Worm (Caenorhabditis elegans): ENCODE measurements around the gene C04F5.2.
"Not testable (repeated sequence)": the region's sequence is repeated elsewhere in the genome, so short reads cannot be mapped to it uniquely, and the experiment has no call there.

Gene C04F5.2

ce11 chrV:5049333-5049942 is 47.5 kb downstream of the C04F5.2 start, which contains the start of the genes pqn-51 and K11D12.14 (continued):
- TF ChIP-seq ztf-18 (tag; optimal IDR thresholded peaks at IDR 0.05) (peak; percentile 93), B0035.1 (tag; optimal IDR thresholded peaks at IDR 0.05) (peak; percentile 19), rcor-1 (GFP tag; IDR thresholded peaks at IDR 0.05) (peak; percentile 93), ztf-3 (GFP tag; optimal IDR thresholded peaks at IDR 0.05) (peak; percentile 15), snpc-3.4 (tag; optimal IDR thresholded peaks at IDR 0.05) (no peak), nhr-179 (tag; optimal IDR thresholded peaks at IDR 0.05) (no peak), ceh-58 (GFP tag; IDR thresholded peaks at IDR 0.05) (no peak), lin-40 (tag; optimal IDR thresholded peaks at IDR 0.05) (peak; percentile 95), egl-44 (GFP tag; IDR thresholded peaks at IDR 0.05) (peak; percentile 76; the same call in 1 of the 2 replicates), athp-1 (tag; optimal IDR thresholded peaks at IDR 0.05) (peak; percentile 71), ztf-22 (GFP tag; optimal IDR thresholded peaks at IDR 0.05) (no peak), bed-2 (GFP tag; IDR thresholded peaks at IDR 0.05) (peak; percentile 87)

- TF ChIP-seq bed-2 (GFP tag; IDR thresholded peaks at IDR 0.05) (peak; percentile 71; the same call in 1 of the 2 replicates), ztf-25 (GFP tag; IDR thresholded peaks at IDR 0.05) (0 out of 2 replicates have a peak, but pooled peaks have one; percentile 51), C06A6.2 (GFP tag; conservative IDR thresholded peaks at IDR 0.05) (peak; percentile 91), hmg-20 (GFP tag; IDR thresholded peaks at IDR 0.05) (peak; percentile 81; the same call in 1 of the 2 replicates), ceh-100 (GFP tag; IDR thresholded peaks at IDR 0.05) (peak; percentile 93), rcor-1 (GFP tag; IDR thresholded peaks at IDR 0.05) (peak; percentile 86), ceh-91 (GFP tag; IDR thresholded peaks at IDR 0.05) (peak; percentile 79), ekl-4 (GFP tag; IDR thresholded peaks at IDR 0.05) (peak; percentile 86), K11D2.4 (GFP tag; IDR thresholded peaks at IDR 0.05) (peak; percentile 92), C17E4.6 (GFP tag; IDR thresholded peaks at IDR 0.05) (peak; percentile 64), aptf-2 (GFP tag; conservative IDR thresholded peaks at IDR 0.05) (peak; percentile 76), cebp-2 (GFP tag; IDR thresholded peaks at IDR 0.05) (0 out of 2 replicates have a peak, but pooled peaks have one; percentile 66), Y53G8AR.9 (GFP tag; conservative IDR thresholded peaks at IDR 0.05) (peak; percentile 77), pbrm-1 (GFP tag; IDR thresholded peaks at IDR 0.05) (peak; percentile 95), Y67H2A.10 (GFP tag; conservative IDR thresholded peaks at IDR 0.05) (0 out of 2 replicates have a peak, but pooled peaks have one; percentile 38), F33H1.4 (GFP tag; IDR thresholded peaks at IDR 0.05) (peak; percentile 70), D2030.7 (GFP tag; IDR thresholded peaks at IDR 0.05) (peak; percentile 78), attf-3 (GFP tag; conservative IDR thresholded peaks at IDR 0.05) (peak; percentile 68), madf-8 (GFP tag; conservative IDR thresholded peaks at IDR 0.05) (peak; percentile 60), cebp-1 (GFP tag; IDR thresholded peaks at IDR 0.05) (peak; percentile 66; the same call in 1 of the 2 replicates), lir-1 (GFP tag; conservative IDR thresholded peaks at IDR 0.05) (peak; percentile 41; the same call in 1 of the 2 replicates), nfyb-1 (GFP tag; IDR thresholded peaks at IDR 0.05) (peak; percentile 93), let-526 (GFP tag; IDR thresholded peaks at IDR 0.05) (peak; percentile 82), lin-26 (GFP tag; IDR thresholded peaks at IDR 0.05) (peak; percentile 66; the same call in 1 of the 2 replicates), hmg-1.2 (GFP tag; IDR thresholded peaks at IDR 0.05) (peak; percentile 96), ztf-18 (tag; optimal IDR thresholded peaks at IDR 0.05) (peak; percentile 78), egl-44 (GFP tag; IDR thresholded peaks at IDR 0.05) (peak; percentile 51; the same call in 1 of the 2 replicates), dox-1 (GFP tag; IDR thresholded peaks at IDR 0.05) (peak; percentile 95), hsf-1 (GFP tag; IDR thresholded peaks at IDR 0.05) (peak; percentile 25; the same call in 1 of the 2 replicates), attf-6 (GFP tag; IDR thresholded peaks at IDR 0.05) (peak; percentile 15; the same call in 1 of the 2 replicates), madf-6 (GFP tag; IDR thresholded peaks at IDR 0.05) (peak; percentile 75), egl-18 (GFP tag; IDR thresholded peaks at IDR 0.05) (peak; percentile 83), ztf-28 (GFP tag; IDR thresholded peaks at IDR 0.05) (peak; percentile 83), egrh-3 (GFP tag; IDR thresholded peaks at IDR 0.05) (peak; percentile 87), sea-2 (GFP tag; IDR thresholded peaks at IDR 0.05) (peak; percentile 82; the same call in 1 of the 2 replicates), ceh-58 (GFP tag; IDR thresholded peaks at IDR 0.05) (0 out of 2 replicates have a peak, but pooled peaks have one; percentile 27), mcd-1 (GFP tag; IDR thresholded peaks at IDR 0.05) (peak; percentile 95)
- not testable (repeated sequence) for TF ChIP-seq cebp-1 (tag; optimal IDR thresholded peaks at IDR 0.05)
Observed at ce11 chrV:5047230-5047629, 49.7 kb downstream of the C04F5.2 start.
